Fruit fly (Drosophila melanogaster): ENCODE data around the gene Atg8a.

Gene Atg8a

DNA sequence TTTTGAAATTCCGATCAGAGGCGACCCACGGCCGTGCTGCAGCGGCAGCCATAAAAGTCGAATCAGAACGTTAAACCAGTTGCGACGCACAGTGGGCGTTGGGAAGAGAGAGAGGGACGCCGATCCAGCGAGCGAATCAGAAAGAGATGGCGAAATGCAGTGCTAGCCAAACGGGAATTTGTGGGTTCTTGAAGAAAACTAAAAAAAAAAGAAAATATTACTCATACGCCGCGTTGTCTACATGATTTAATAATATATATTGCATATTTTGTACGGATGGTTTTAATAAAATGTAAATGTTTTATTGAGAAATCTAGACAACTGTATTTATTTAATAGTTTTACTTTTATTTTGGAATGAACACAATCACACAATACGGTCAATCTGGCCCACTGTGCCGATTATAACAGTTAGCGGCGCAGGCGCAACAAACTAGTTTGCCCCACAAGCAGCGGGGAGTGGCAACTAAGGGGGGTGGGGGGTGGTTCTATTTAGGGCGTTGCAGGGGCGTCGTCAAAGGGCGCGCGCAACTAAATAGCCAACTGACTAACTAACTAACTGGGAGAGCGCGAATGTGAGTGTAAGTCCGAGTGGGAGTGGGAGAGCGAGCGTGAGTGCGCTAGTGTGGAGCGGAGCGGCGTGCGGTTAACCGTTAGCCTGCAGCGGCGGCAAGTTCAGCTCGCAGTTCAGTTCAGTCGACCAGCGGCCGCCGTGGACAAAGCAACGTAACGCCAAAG, 3.9 kb upstream of the Atg8a start, which contains the start of gene CG15211 (continued):
- TF ChIP-seq Rfx (GFP tag; IDR thresholded peaks at IDR 0.05) (peak; percentile 43), HLHmδ (GFP tag; optimal IDR thresholded peaks at IDR 0.05) (peak; percentile 9), danr (GFP tag; IDR thresholded peaks at IDR 0.05) (peak; percentile 45), ken (GFP tag; IDR thresholded peaks at IDR 0.05) (peak; percentile 62; the same call in 2 of the 3 replicates), Myb (GFP tag; optimal IDR thresholded peaks at IDR 0.05) (no peak), CG7745 (tag; optimal IDR thresholded peaks at IDR 0.05) (no peak), CG3847 (GFP tag; IDR thresholded peaks at IDR 0.05) (peak; percentile 28; the same call in 1 of the 2 replicates), CG17568 (GFP tag; optimal IDR thresholded peaks at IDR 0.05) (peak; percentile 25), NK7.1 (GFP tag; optimal IDR thresholded peaks at IDR 0.05) (no peak), pb (GFP tag; optimal IDR thresholded peaks at IDR 0.05) (no peak), mld (GFP tag; IDR thresholded peaks at IDR 0.05; ENCODE audit: partially characterized antibody) (no peak), p53 (GFP tag; optimal IDR thresholded peaks at IDR 0.05) (no peak), insv (GFP tag; optimal IDR thresholded peaks at IDR 0.05) (peak; percentile 25 to 89), CG13424 (tag; optimal IDR thresholded peaks at IDR 0.05) (peak; percentile 81), Camta (GFP tag; optimal IDR thresholded peaks at IDR 0.05) (peak; percentile 8), crol (GFP tag; IDR thresholded peaks at IDR 0.05) (peak; percentile 93), Lim3 (GFP tag; IDR thresholded peaks at IDR 0.05) (no peak), CG17361 (GFP tag; IDR thresholded peaks at IDR 0.05) (peak; percentile 91), Spps (tag; optimal IDR thresholded peaks at IDR 0.05) (peak; percentile 62), CG6854 (GFP tag; optimal IDR thresholded peaks at IDR 0.05) (peak; percentile 32), Nf-YC (tag; optimal IDR thresholded peaks at IDR 0.05) (peak; percentile 72), CG17612 (GFP tag; IDR thresholded peaks at IDR 0.05) (no peak), CG8359 (GFP tag; optimal IDR thresholded peaks at IDR 0.05; ENCODE audit: borderline replicate concordance) (peak; percentile 47), scrt (GFP tag; optimal IDR thresholded peaks at IDR 0.05) (peak; percentile 37), gsb (GFP tag; IDR thresholded peaks at IDR 0.05) (no peak), CG9876 (GFP tag; optimal IDR thresholded peaks at IDR 0.05) (no peak), CrebB (tag; optimal IDR thresholded peaks at IDR 0.05) (no peak), Bgb (GFP tag; IDR thresholded peaks at IDR 0.05; ENCODE audit: partially characterized antibody) (peak; percentile 42; the same call in 1 of the 2 replicates), CG11085 (GFP tag; IDR thresholded peaks at IDR 0.05) (0 out of 2 replicates have a peak, but pooled peaks have one; percentile 31), abd-A (tag; optimal IDR thresholded peaks at IDR 0.05) (peak; percentile 37), CG18262 (tag; optimal IDR thresholded peaks at IDR 0.05) (peak; percentile 85), NFAT (GFP tag; IDR thresholded peaks at IDR 0.05) (0 out of 2 replicates have a peak, but pooled peaks have one; percentile 2), CG6175 (GFP tag; IDR thresholded peaks at IDR 0.05) (peak; percentile 99), Abd-B (GFP tag; optimal IDR thresholded peaks at IDR 0.05) (peak; percentile 53), CG12769 (tag; optimal IDR thresholded peaks at IDR 0.05) (peak; percentile 91), salm (tag; optimal IDR thresholded peaks at IDR 0.05) (peak; percentile 47), CG10979 (tag; optimal IDR thresholded peaks at IDR 0.05) (peak; percentile 88), Fer2 (tag; optimal IDR thresholded peaks at IDR 0.05) (peak; percentile 22), nau (GFP tag; optimal IDR thresholded peaks at IDR 0.05) (peak; percentile 4), inv (GFP tag; IDR thresholded peaks at IDR 0.05; ENCODE audit: partially characterized antibody) (0 out of 2 replicates have a peak, but pooled peaks have one; percentile 27), CG7372 (GFP tag; IDR thresholded peaks at IDR 0.05) (peak; percentile 87), Gug (GFP tag; IDR thresholded peaks at IDR 0.05) (peak; percentile 38; the same call in 1 of the 4 replicates), CG16779 (GFP tag; IDR thresholded peaks at IDR 0.05) (no peak), HLH3B (GFP tag; IDR thresholded peaks at IDR 0.05) (peak; percentile 68; the same call in 1 of the 2 replicates), CG16815 (GFP tag; optimal IDR thresholded peaks at IDR 0.05) (peak; percentile 30), CG7271 (tag; optimal IDR thresholded peaks at IDR 0.05) (no peak), Lpt (GFP tag; optimal IDR thresholded peaks at IDR 0.05) (no peak), NfI (GFP tag; optimal IDR thresholded peaks at IDR 0.05) (peak; percentile 62), wdn (GFP tag; IDR thresholded peaks at IDR 0.05) (0 out of 2 replicates have a peak, but pooled peaks have one; percentile 26)
